Worm (Caenorhabditis elegans): ENCODE results near the gene ptr-19.

ce11 chrIII:10813886-10814285, 32.2 kb downstream of the ptr-19 start:
- no peak for TF ChIP-seq W03F9.2 (tag; optimal IDR thresholded peaks at IDR 0.05)
- TF ChIP-seq dao-5 (tag; optimal IDR thresholded peaks at IDR 0.05) = no peak
- no peak for TF ChIP-seq him-1 (tag; optimal IDR thresholded peaks at IDR 0.05)
